Worm (Caenorhabditis elegans) whole organism, late embryonic: Measurements from ENCODE around the gene fbxb-10.
"Not testable (repeated sequence)": the region's sequence is repeated elsewhere in the genome, so short reads cannot be mapped to it uniquely, and the experiment has no call there.

ENCODE experiments used
- T23F11.4 ChIP-seq: fragments of 200-800 bp; sonication (Bioruptor generic); optimal IDR thresholded peaks from 2 replicates; lab custom pipeline; 2018; ENCODE audit warnings: mild to moderate bottlenecking, missing genetic modification characterization, missing compliant biosample characterization
- ama-1 ChIP-seq: fragments of 150-350 bp; optimal IDR thresholded peaks from 2 replicates; lab custom pipeline; 2014
- ceh-14 ChIP-seq: sonication (generic microtip); optimal IDR thresholded peaks from 2 replicates; lab custom pipeline; 2016; ENCODE audit warnings: missing genotype, missing genetic modification characterization, missing compliant biosample characterization
- ceh-18 ChIP-seq: sonication (generic microtip); optimal IDR thresholded peaks from 2 replicates; lab custom pipeline; 2016; ENCODE audit warnings: missing genetic modification characterization, missing compliant biosample characterization
- ceh-24 ChIP-seq: sonication (generic microtip); optimal IDR thresholded peaks from 2 replicates; lab custom pipeline; 2016; ENCODE audit warnings: mild to moderate bottlenecking, missing genetic modification characterization, missing compliant biosample characterization
- ceh-30 ChIP-seq: fragments of 150-350 bp; optimal IDR thresholded peaks from 2 replicates; lab custom pipeline; 2014; ENCODE audit warnings: missing biosample characterization, missing genetic modification characterization
- ceh-34 ChIP-seq: sonication (generic microtip); optimal IDR thresholded peaks from 2 replicates; lab custom pipeline; 2016; ENCODE audit warnings: mild to moderate bottlenecking, missing genetic modification characterization, missing compliant biosample characterization
- ceh-45 ChIP-seq: fragments of 200-800 bp; sonication (Bioruptor generic); IDR thresholded peaks from 2 replicates; pipeline ENCODE4 v1.3.6; 2022; ENCODE audit warnings: missing genetic modification reagents, missing genetic modification characterization, missing compliant biosample characterization
- ceh-9 ChIP-seq: sonication (generic microtip); optimal IDR thresholded peaks from 2 replicates; lab custom pipeline; 2016; ENCODE audit warnings: mild to moderate bottlenecking, missing genetic modification characterization, inconsistent platforms, missing compliant biosample characterization
- dve-1 ChIP-seq: sonication (generic microtip); optimal IDR thresholded peaks from 2 replicates; lab custom pipeline; 2017; ENCODE audit warnings: antibody characterized with exemption, mild to moderate bottlenecking, missing genetic modification characterization, missing compliant biosample characterization
- elt-2 ChIP-seq: sonication (generic microtip); optimal IDR thresholded peaks from 2 replicates; lab custom pipeline; 2016; ENCODE audit warnings: missing genetic modification reagents, missing genetic modification characterization, missing compliant biosample characterization
- ets-4 ChIP-seq: sonication (generic microtip); optimal IDR thresholded peaks from 2 replicates; lab custom pipeline; 2016; ENCODE audit warnings: missing genetic modification characterization, missing compliant biosample characterization
- eyg-1 ChIP-seq: sonication (generic microtip); optimal IDR thresholded peaks from 2 replicates; lab custom pipeline; 2016; ENCODE audit warnings: missing genotype, missing genetic modification characterization, missing compliant biosample characterization
- fax-1 ChIP-seq: sonication (generic microtip); optimal IDR thresholded peaks from 2 replicates; lab custom pipeline; 2016; ENCODE audit warnings: missing genotype, missing genetic modification characterization, missing compliant biosample characterization
- fkh-6 ChIP-seq: sonication (generic microtip); optimal IDR thresholded peaks from 2 replicates; lab custom pipeline; 2016; ENCODE audit warnings: missing genetic modification characterization, missing compliant biosample characterization
- hlh-13 ChIP-seq: fragments of 200-800 bp; sonication (Bioruptor generic); optimal IDR thresholded peaks from 2 replicates; lab custom pipeline; 2018; ENCODE audit warnings: mild to moderate bottlenecking, missing genetic modification characterization, missing compliant biosample characterization
- hlh-30 ChIP-seq: sonication (generic microtip); optimal IDR thresholded peaks from 2 replicates; lab custom pipeline; 2017; ENCODE audit warnings: antibody characterized with exemption, missing genetic modification characterization, missing compliant biosample characterization; ENCODE audit not compliant: insufficient read depth
- hlh-6 ChIP-seq: sonication (generic microtip); optimal IDR thresholded peaks from 2 replicates; lab custom pipeline; 2016; ENCODE audit warnings: missing genotype, missing genetic modification characterization, missing compliant biosample characterization
- hlh-8 ChIP-seq: sonication (generic microtip); optimal IDR thresholded peaks from 2 replicates; lab custom pipeline; 2016; ENCODE audit warnings: missing genotype, missing genetic modification characterization, missing compliant biosample characterization
- mec-3 ChIP-seq: sonication (generic microtip); optimal IDR thresholded peaks from 2 replicates; lab custom pipeline; 2016; ENCODE audit warnings: borderline replicate concordance, missing genetic modification characterization, missing compliant biosample characterization
- nhr-232 ChIP-seq: sonication (generic microtip); optimal IDR thresholded peaks from 2 replicates; lab custom pipeline; 2016; ENCODE audit warnings: missing genetic modification characterization, missing compliant biosample characterization
- npax-4 ChIP-seq: sonication (generic microtip); optimal IDR thresholded peaks from 2 replicates; lab custom pipeline; 2016; ENCODE audit warnings: missing genetic modification characterization, missing compliant biosample characterization
- pag-3 ChIP-seq: sonication (generic microtip); optimal IDR thresholded peaks from 2 replicates; lab custom pipeline; 2016; ENCODE audit warnings: missing compliant biosample characterization, missing genetic modification characterization, borderline replicate concordance
- pha-4 ChIP-seq: fragments of 150-350 bp; optimal IDR thresholded peaks from 2 replicates; lab custom pipeline; 2018; ENCODE audit warnings: missing biosample characterization, missing genetic modification reagents, missing genetic modification characterization
- pqm-1 ChIP-seq: sonication (generic microtip); optimal IDR thresholded peaks from 2 replicates; lab custom pipeline; 2016; ENCODE audit warnings: missing genetic modification characterization, missing compliant biosample characterization
- pros-1 ChIP-seq: fragments of 150-350 bp; optimal IDR thresholded peaks from 2 replicates; lab custom pipeline; 2014; ENCODE audit warnings: missing biosample characterization, missing genetic modification reagents, missing genetic modification characterization
- rnt-1 ChIP-seq: sonication (generic microtip); optimal IDR thresholded peaks from 2 replicates; lab custom pipeline; 2016; ENCODE audit warnings: missing genetic modification characterization, missing compliant biosample characterization
- sox-2 ChIP-seq: fragments of 200-800 bp; sonication (Bioruptor generic); IDR thresholded peaks from 2 replicates; pipeline ENCODE4 v1.3.6; 2022; ENCODE audit warnings: missing genetic modification reagents, missing genetic modification characterization, missing compliant biosample characterization
- sox-4 ChIP-seq: sonication (generic microtip); optimal IDR thresholded peaks from 2 replicates; lab custom pipeline; 2017; ENCODE audit warnings: mild to moderate bottlenecking, missing genetic modification characterization, inconsistent platforms, missing compliant biosample characterization
- syd-9 ChIP-seq: sonication (generic microtip); optimal IDR thresholded peaks from 2 replicates; lab custom pipeline; 2016; ENCODE audit warnings: mild to moderate bottlenecking, missing genetic modification characterization, moderate library complexity, missing compliant biosample characterization
- tbx-7 ChIP-seq: sonication (generic microtip); optimal IDR thresholded peaks from 2 replicates; lab custom pipeline; 2016; ENCODE audit warnings: missing genotype, missing genetic modification characterization, missing compliant biosample characterization
- unc-86 ChIP-seq: sonication (generic microtip); optimal IDR thresholded peaks from 2 replicates; lab custom pipeline; 2016; ENCODE audit warnings: missing genetic modification characterization, missing compliant biosample characterization
- zip-5 ChIP-seq: sonication (generic microtip); optimal IDR thresholded peaks from 2 replicates; lab custom pipeline; 2016; ENCODE audit warnings: missing genetic modification characterization, missing compliant biosample characterization

The fbxb-10 gene

DNA sequence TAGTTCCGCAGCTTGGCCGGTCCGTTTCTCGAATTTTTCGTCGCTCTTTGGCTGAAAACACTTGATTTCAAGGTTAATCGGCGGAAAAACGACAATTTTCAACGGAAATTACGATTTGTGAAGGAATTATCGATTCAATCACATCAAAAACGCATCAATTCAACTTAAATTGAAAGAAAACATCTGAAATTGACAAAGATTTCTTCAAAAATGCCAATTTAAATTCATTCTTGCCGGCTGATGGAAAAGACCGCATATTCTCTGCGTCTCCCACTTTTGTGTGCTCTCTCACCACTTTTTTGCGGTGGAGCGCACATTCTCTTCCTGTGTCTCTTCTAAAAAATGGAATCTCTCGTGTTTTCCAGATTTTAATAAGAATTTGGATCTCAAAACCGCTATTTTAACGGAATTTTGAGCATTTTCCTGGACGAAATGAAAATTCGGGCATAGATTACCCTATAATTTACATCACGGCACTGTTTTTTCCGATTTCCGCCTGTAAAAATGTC is 43.1 kb upstream of the fbxb-10 start, which contains the start of gene C16C4.18:
TSS of gene C16C4.18 (minus strand) at position 51 of the 509 bp plus-strand sequence.
- not testable (repeated sequence) for TF ChIP-seq dve-1, mec-3, unc-86 (tag; lab: Kevin White, UChicago)
- TF ChIP-seq, all 69 proteins: peak for 0; not testable (repeated sequence) for 69

ce11 chrII:1854094-1854493 is 35.9 kb upstream of the fbxb-10 start, which contains the start of gene fbxb-95:
Gene fbxb-95 (plus strand): TSS chrII:1854394.
- TF ChIP-seq pros-1 (tag; lab: Kevin White, UChicago); tbx-7 (tag; lab: Kevin White, UChicago); syd-9: not testable (repeated sequence)

DNA sequence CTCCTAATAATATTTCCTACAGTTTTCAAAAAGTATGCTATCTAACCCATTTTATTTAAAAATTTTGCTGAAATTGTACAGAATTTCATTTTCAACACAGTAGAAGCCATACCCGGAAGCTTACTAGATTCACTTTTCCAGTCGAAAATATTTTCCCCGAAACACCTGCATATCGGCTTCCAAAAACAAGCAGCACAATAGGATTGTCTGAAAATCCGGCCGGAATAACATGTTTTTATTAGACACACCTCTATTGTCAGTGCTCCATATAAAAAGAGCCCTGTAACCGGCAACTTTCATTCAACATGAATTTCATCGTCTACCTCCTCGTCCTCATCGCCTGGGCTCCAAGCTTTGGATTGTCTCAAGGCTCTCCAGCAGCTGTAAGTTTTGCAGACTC is 34.3 kb upstream of the fbxb-10 start, which contains the start of gene C52E2.2:
TSS of gene C52E2.2 (plus strand) at position 301 of the 400 bp plus-strand sequence.
- TF ChIP-seq ama-1 (lab: Kevin White, UChicago), result no peak
- no peak for TF ChIP-seq ceh-14 (tag; lab: Kevin White, UChicago)
- no peak for TF ChIP-seq ceh-18 (tag; lab: Kevin White, UChicago)
- TF ChIP-seq ceh-30 (tag; lab: Kevin White, UChicago), result no peak
- TF ChIP-seq ceh-9 (tag; lab: Kevin White, UChicago), result no peak
- no peak for TF ChIP-seq T23F11.4
- TF ChIP-seq hlh-8 (tag; lab: Kevin White, UChicago), result no peak
- TF ChIP-seq sox-4 (tag; lab: Kevin White, UChicago), result no peak
- TF ChIP-seq zip-5 (tag; lab: Kevin White, UChicago), result no peak
- TF ChIP-seq tbx-7 (tag; lab: Kevin White, UChicago), result no peak
- no peak for TF ChIP-seq fax-1 (tag; lab: Kevin White, UChicago)
- no peak for TF ChIP-seq sox-2 (GFP tag; lab: Robert Waterston, UW)
- TF ChIP-seq hlh-6 (tag; lab: Kevin White, UChicago), result no peak
- no peak for TF ChIP-seq mec-3 (tag; lab: Kevin White, UChicago)
- no peak for TF ChIP-seq pha-4 (tag; lab: Kevin White, UChicago)
- TF ChIP-seq npax-4 (tag; lab: Kevin White, UChicago), result no peak
- no peak for TF ChIP-seq ceh-24

DNA sequence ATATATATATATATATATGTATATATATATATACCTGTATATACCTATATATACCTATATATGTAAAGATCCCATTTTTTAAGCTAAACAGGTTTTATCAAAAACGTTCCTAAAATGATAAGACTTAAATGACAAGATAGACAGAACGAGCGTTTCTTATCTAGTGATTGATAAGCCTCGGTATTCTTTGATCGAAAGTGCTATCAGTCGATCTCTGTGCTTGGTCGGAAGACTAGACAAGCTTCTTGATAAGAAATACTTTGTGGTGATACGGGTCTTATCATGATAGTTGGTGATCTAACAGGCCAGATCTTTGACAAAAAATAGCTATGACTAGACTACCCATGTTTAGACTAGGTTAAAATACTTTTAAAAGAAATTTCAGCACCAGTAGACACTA is 33.5 kb upstream of the fbxb-10 start:
- TF ChIP-seq pqm-1 (peak; percentile 79), rnt-1 (tag; lab: Kevin White, UChicago) (no peak), ceh-45 (GFP tag; lab: Robert Waterston, UW) (no peak), nhr-232 (tag; lab: Kevin White, UChicago) (no peak), eyg-1 (tag; lab: Kevin White, UChicago) (no peak), ceh-30 (tag; lab: Kevin White, UChicago) (no peak), hlh-30 (no peak), elt-2 (tag; lab: Kevin White, UChicago) (peak; percentile 99), ceh-34 (tag; lab: Kevin White, UChicago) (no peak), fkh-6 (tag; lab: Kevin White, UChicago) (no peak), hlh-13 (GFP tag; lab: Kevin White, UChicago) (no peak), ceh-9 (tag; lab: Kevin White, UChicago) (no peak), ets-4 (no peak)

ce11 chrII:1850840-1851294 is 32.7 kb upstream of the fbxb-10 start, which contains the start of gene C52E2.3:
Gene C52E2.3 (plus strand): TSS chrII:1851244.
- TF ChIP-seq pag-3 (tag; lab: Kevin White, UChicago) (no peak), elt-2 (tag; lab: Kevin White, UChicago) (peak; percentile 89)
